Worm (Caenorhabditis elegans) whole organism, late embryonic: ENCODE results near the gene B0432.1.

Source experiments
- T23F11.4 ChIP-seq: fragments of 200-800 bp; sonication (Bioruptor generic); optimal IDR thresholded peaks from 2 replicates; lab custom pipeline; 2018; ENCODE audit warnings: mild to moderate bottlenecking, missing genetic modification characterization, missing compliant biosample characterization
- ama-1 ChIP-seq: fragments of 150-350 bp; optimal IDR thresholded peaks from 2 replicates; lab custom pipeline; 2014
- eyg-1 ChIP-seq: sonication (generic microtip); optimal IDR thresholded peaks from 2 replicates; lab custom pipeline; 2016; ENCODE audit warnings: missing genotype, missing genetic modification characterization, missing compliant biosample characterization
- fax-1 ChIP-seq: sonication (generic microtip); optimal IDR thresholded peaks from 2 replicates; lab custom pipeline; 2016; ENCODE audit warnings: missing genotype, missing genetic modification characterization, missing compliant biosample characterization
- pqm-1 ChIP-seq: sonication (generic microtip); optimal IDR thresholded peaks from 2 replicates; lab custom pipeline; 2016; ENCODE audit warnings: missing genetic modification characterization, missing compliant biosample characterization
- rnt-1 ChIP-seq: sonication (generic microtip); optimal IDR thresholded peaks from 2 replicates; lab custom pipeline; 2016; ENCODE audit warnings: missing genetic modification characterization, missing compliant biosample characterization

ce11 chrII:278636-279035 is 18.6 kb upstream of the B0432.1 start, which contains the start of gene B0432.8:
- TF ChIP-seq pqm-1 (tag; lab: Kevin White, UChicago) (no peak), rnt-1 (tag; lab: Kevin White, UChicago) (no peak), T23F11.4 (GFP tag; lab: Kevin White, UChicago) (no peak), eyg-1 (tag; lab: Kevin White, UChicago) (no peak), fax-1 (tag; lab: Kevin White, UChicago) (no peak), ama-1 (lab: Kevin White, UChicago) (no peak)
